Worm (Caenorhabditis elegans): Measurements from ENCODE around the gene acp-5.

The acp-5 gene

DNA sequence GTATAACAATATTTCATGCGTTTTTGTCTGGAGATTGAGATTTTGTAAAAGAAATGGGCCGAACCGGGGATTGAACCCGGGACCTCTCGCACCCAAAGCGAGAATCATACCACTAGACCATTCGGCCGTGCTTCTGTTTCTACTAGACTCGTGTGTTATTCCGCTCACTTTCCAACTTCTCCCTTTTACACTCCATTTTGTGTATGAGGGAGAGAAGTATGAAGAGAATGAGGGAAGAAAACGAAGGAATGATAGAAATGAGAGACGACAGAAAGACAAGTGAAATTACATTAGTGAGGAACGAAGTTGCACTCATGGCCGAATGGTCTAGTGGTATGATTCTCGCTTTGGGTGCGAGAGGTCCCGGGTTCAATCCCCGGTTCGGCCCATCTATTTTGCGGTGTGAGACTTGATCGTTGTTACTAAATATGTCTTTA is 28.1 kb upstream of the acp-5 start:
- TF ChIP-seq ztf-23 (GFP tag; IDR thresholded peaks at IDR 0.05) (peak; percentile 93), med-1 (GFP tag; optimal IDR thresholded peaks at IDR 0.05; ENCODE audit: insufficient read depth) (peak; percentile 42), ref-1 (GFP tag; conservative IDR thresholded peaks at IDR 0.05) (peak; percentile 71), tab-1 (GFP tag; IDR thresholded peaks at IDR 0.05) (peak; percentile 88), klf-2 (GFP tag; conservative IDR thresholded peaks at IDR 0.05) (peak; percentile 93), flt-1 (GFP tag; IDR thresholded peaks at IDR 0.05) (peak; percentile 89), cog-1 (tag; optimal IDR thresholded peaks at IDR 0.05) (peak; percentile 90), ztf-29 (GFP tag; IDR thresholded peaks at IDR 0.05) (peak; percentile 77), T22C8.4 (GFP tag; IDR thresholded peaks at IDR 0.05) (peak; percentile 66)

DNA sequence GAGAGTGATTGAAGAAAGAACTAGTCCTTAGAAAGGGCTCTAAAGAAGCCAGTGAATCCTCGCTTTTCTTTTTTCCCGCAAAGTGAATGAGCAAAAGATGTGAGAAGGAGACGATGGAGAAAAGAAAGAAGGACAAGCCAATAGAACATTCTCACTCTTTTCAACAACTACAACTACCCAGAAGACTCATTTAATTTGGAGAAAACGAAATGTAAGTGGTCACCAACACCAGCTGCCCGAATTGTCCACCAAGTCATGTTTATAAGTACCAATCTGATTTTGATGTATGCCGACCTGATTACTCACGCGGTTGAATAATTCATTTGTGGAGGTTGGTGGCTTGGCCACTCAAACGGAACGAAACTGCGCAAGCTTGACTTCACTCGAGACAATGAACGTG is 26.7 kb upstream of the acp-5 start:
- TF ChIP-seq T22C8.4 (GFP tag; IDR thresholded peaks at IDR 0.05) (no peak), ztf-29 (GFP tag; IDR thresholded peaks at IDR 0.05) (no peak), tab-1 (GFP tag; IDR thresholded peaks at IDR 0.05) (no peak), flt-1 (GFP tag; IDR thresholded peaks at IDR 0.05) (no peak), klf-2 (GFP tag; conservative IDR thresholded peaks at IDR 0.05) (no peak), ztf-23 (GFP tag; IDR thresholded peaks at IDR 0.05) (no peak)

DNA sequence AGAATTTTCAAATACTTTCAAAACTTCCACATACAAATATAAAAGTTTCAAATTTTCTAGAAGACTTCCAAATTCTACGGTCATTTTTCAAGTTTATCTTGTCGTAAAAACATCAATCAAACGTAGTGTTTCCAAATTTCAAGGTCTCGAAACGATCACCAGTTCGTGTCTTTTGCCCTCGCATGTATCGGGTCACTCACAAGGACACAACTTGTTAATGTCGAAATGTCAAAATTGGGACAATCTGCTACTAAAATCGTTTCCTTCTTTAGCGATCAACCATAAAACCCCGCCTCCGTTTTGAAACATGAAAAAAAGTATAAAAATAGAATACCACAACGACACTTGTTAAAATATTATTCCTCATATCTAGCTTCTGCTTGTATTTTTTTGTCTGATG is 25.7 kb upstream of the acp-5 start:
- no peak for TF ChIP-seq med-1 (GFP tag; optimal IDR thresholded peaks at IDR 0.05; ENCODE audit: insufficient read depth)
- no peak for TF ChIP-seq tab-1 (GFP tag; IDR thresholded peaks at IDR 0.05)
- no peak for TF ChIP-seq T22C8.4 (GFP tag; IDR thresholded peaks at IDR 0.05)
- TF ChIP-seq ztf-29 (GFP tag; IDR thresholded peaks at IDR 0.05): no peak
- TF ChIP-seq ref-1 (GFP tag; conservative IDR thresholded peaks at IDR 0.05): no peak
- no peak for TF ChIP-seq ztf-23 (GFP tag; IDR thresholded peaks at IDR 0.05)
- TF ChIP-seq klf-2 (GFP tag; conservative IDR thresholded peaks at IDR 0.05): no peak
- TF ChIP-seq cog-1 (tag; optimal IDR thresholded peaks at IDR 0.05): no peak
- no peak for TF ChIP-seq flt-1 (GFP tag; IDR thresholded peaks at IDR 0.05)

DNA sequence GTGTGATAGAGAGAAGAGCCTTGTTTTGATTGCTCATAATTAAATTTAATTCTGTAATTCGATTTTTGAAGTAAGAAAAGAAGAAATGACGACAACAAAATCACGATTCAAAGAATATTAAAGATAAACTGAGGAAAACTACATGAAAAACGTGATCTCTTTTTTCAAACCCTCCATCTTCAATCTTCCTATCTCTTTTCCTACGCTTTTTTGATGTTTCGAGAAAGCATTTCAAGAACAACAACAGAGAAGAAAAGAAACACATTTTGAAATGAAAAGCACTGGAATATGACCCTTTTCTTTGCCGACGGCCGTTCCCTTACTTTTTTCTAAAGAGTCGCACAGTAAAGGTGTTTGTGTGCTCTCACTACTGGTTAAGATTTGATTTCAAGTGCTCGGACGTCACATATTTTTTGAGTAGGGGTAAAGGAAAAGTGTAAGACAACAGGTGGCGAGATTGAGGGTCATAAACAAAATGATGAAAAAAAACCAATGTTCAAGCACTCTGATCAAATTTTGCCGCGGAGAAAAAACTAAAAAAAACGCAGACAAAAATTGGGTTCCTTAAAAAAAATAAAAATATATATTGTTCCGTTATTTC is 23.3 kb upstream of the acp-5 start, which contains the start of gene F13D11.3:
TSS of gene F13D11.3 (minus strand) at position 51 of the 601 bp plus-strand sequence.
- TF ChIP-seq med-1 (GFP tag; optimal IDR thresholded peaks at IDR 0.05; ENCODE audit: insufficient read depth) (no peak), ref-1 (GFP tag; conservative IDR thresholded peaks at IDR 0.05) (no peak), tab-1 (GFP tag; IDR thresholded peaks at IDR 0.05) (no peak), flt-1 (GFP tag; IDR thresholded peaks at IDR 0.05) (no peak), ztf-29 (GFP tag; IDR thresholded peaks at IDR 0.05) (no peak), cog-1 (tag; optimal IDR thresholded peaks at IDR 0.05) (no peak), klf-2 (GFP tag; conservative IDR thresholded peaks at IDR 0.05) (no peak), T22C8.4 (GFP tag; IDR thresholded peaks at IDR 0.05) (no peak), ztf-23 (GFP tag; IDR thresholded peaks at IDR 0.05) (no peak)

DNA sequence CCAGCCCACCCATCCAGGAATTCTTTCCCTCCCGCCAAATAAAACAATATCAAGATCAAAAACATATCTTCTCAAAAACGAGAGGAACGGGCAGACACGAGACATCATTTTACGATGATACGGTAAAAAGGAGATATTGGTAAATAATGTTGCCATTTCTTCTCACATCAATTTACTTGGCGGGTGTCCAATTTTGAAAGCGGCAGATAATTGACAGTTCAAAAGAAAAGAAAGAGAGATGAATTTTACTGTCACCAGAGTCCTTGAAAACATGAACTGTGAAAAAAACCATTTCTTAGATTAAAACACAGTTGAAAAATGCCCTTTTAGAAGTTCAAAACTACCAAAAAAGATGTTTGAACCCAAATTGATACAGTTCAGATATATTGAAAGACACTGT is 18.6 kb upstream of the acp-5 start:
- TF ChIP-seq klf-2 (GFP tag; conservative IDR thresholded peaks at IDR 0.05) (no peak), flt-1 (GFP tag; IDR thresholded peaks at IDR 0.05) (no peak), ztf-23 (GFP tag; IDR thresholded peaks at IDR 0.05) (no peak), ref-1 (GFP tag; conservative IDR thresholded peaks at IDR 0.05) (no peak), ztf-29 (GFP tag; IDR thresholded peaks at IDR 0.05) (no peak), cog-1 (tag; optimal IDR thresholded peaks at IDR 0.05) (no peak), med-1 (GFP tag; optimal IDR thresholded peaks at IDR 0.05; ENCODE audit: insufficient read depth) (no peak), tab-1 (GFP tag; IDR thresholded peaks at IDR 0.05) (no peak), T22C8.4 (GFP tag; IDR thresholded peaks at IDR 0.05) (no peak)

DNA sequence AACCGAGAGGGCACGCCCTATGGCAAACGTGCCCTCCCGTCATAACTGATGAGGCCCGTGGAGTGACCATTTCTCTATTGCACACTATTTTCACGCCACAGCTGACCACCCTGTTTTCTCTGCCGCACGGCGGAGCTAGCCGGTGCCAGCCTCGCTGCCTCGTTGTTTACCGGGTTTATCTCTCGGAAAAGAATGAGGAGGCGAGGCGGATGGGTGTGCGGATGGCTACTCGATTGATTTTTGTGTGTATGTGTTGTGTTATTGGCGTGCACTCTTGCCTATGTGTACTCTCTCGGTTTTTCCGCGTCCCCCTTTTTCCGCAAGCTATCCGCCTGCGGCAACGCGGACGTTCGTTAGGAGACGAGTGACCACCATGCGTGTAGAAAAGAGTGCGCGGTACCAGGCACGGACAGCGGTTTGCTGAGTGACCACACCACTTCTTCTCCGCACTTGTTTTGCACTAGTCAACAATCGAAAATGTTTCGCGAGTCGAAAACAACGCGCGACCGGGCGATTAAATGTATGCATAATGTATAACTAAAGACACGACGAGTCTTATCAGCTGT is 17.2 kb upstream of the acp-5 start:
- TF ChIP-seq tab-1 (GFP tag; IDR thresholded peaks at IDR 0.05) (0 out of 2 replicates have a peak, but pooled peaks have one; percentile 24), flt-1 (GFP tag; IDR thresholded peaks at IDR 0.05) (peak; percentile 85), klf-2 (GFP tag; conservative IDR thresholded peaks at IDR 0.05) (0 out of 2 replicates have a peak, but pooled peaks have one; percentile 41), med-1 (GFP tag; optimal IDR thresholded peaks at IDR 0.05; ENCODE audit: insufficient read depth) (peak; percentile 26), ref-1 (GFP tag; conservative IDR thresholded peaks at IDR 0.05) (no peak), T22C8.4 (GFP tag; IDR thresholded peaks at IDR 0.05) (peak; percentile 55; the same call in 1 of the 2 replicates), cog-1 (tag; optimal IDR thresholded peaks at IDR 0.05) (peak; percentile 99), ztf-23 (GFP tag; IDR thresholded peaks at IDR 0.05) (peak; percentile 73), ztf-29 (GFP tag; IDR thresholded peaks at IDR 0.05) (peak; percentile 12)

DNA sequence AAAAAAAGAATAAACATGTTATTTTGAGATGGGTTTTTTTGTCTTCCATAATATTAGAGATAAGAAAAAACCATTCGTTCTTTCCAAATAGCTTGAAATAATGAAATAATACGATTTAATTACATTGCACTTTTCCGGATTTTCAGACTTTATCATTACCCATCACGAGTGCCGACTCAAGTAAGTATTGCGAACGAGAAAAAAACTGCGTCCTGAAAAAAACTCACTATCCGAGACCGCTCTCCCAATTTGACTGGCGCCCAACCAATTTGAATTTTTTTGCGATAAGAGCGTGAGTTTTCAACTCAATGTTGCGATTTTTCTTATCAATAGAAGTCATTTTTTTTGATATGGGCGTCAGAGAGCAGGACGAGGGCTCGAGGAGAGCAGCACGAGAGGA is 16.2 kb upstream of the acp-5 start:
- TF ChIP-seq med-1 (GFP tag; optimal IDR thresholded peaks at IDR 0.05; ENCODE audit: insufficient read depth) (no peak), ztf-29 (GFP tag; IDR thresholded peaks at IDR 0.05) (no peak), T22C8.4 (GFP tag; IDR thresholded peaks at IDR 0.05) (no peak), flt-1 (GFP tag; IDR thresholded peaks at IDR 0.05) (no peak), klf-2 (GFP tag; conservative IDR thresholded peaks at IDR 0.05) (no peak), cog-1 (tag; optimal IDR thresholded peaks at IDR 0.05) (no peak)

DNA sequence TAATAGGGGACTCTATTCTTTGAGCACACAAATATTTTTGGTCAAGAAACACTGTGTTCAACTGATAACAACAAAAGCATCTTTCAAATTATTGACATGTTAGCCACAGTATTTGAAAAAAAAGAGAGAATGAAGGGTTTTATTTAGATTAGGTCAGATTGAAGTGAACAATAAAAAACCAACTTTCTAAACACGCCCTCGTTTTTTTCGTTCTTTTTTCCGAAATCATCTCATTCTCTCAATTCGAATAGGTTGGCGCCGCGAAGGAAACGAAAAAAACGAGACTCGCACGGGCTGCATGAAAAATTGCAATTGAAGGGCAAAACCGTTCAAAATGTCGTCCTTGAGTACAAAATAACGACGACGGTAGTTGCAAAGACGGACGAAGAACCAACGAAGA is 14.9 kb upstream of the acp-5 start:
- no peak for TF ChIP-seq ztf-29 (GFP tag; IDR thresholded peaks at IDR 0.05)
- TF ChIP-seq ref-1 (GFP tag; conservative IDR thresholded peaks at IDR 0.05): no peak
- TF ChIP-seq cog-1 (tag; optimal IDR thresholded peaks at IDR 0.05): no peak
- TF ChIP-seq tab-1 (GFP tag; IDR thresholded peaks at IDR 0.05): no peak
- no peak for TF ChIP-seq med-1 (GFP tag; optimal IDR thresholded peaks at IDR 0.05; ENCODE audit: insufficient read depth)
- TF ChIP-seq klf-2 (GFP tag; conservative IDR thresholded peaks at IDR 0.05): no peak
- TF ChIP-seq flt-1 (GFP tag; IDR thresholded peaks at IDR 0.05): no peak
- TF ChIP-seq T22C8.4 (GFP tag; IDR thresholded peaks at IDR 0.05): no peak
- no peak for TF ChIP-seq ztf-23 (GFP tag; IDR thresholded peaks at IDR 0.05)

DNA sequence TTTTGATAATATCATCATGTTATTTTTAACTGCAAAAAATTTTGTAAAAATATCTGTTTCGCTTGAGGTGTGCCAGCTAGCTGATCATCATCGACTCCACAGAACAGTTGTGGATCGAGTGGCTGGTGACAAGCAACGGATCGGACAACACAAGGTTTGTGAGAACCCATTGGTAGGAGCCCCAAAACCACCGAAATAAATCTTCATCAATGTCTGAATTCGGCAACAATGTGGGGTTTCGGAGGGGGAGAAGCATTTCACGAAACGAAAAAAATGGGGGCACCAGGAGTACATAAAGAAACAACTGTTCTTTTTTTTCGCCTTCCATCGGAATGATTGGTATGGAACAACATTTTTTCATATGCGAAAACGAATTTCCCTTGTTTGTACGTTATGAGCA is 13.9 kb upstream of the acp-5 start:
- TF ChIP-seq tab-1 (GFP tag; IDR thresholded peaks at IDR 0.05) (no peak), cog-1 (tag; optimal IDR thresholded peaks at IDR 0.05) (no peak)

DNA sequence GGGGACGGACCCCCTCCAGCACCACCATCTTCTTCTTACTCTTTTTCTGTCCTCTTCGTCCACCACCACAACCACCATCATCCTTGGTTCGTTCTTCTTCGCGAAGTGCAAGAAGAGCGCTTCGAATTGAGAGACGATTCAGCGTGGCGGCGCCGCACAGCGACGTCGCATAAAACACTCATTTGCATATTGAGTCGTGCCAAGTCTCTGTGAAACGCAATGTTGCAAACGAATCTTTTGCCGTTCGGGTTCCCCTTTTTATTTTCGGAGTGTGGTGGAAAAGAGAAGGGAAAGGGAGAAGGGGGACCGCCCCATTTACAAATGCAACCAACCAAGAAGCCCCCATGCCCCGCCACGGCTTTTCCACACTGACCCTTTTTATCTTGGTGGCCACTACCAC is 12.9 kb upstream of the acp-5 start:
- no peak for TF ChIP-seq flt-1 (GFP tag; IDR thresholded peaks at IDR 0.05)
- peak; percentile 70 for TF ChIP-seq cog-1 (tag; optimal IDR thresholded peaks at IDR 0.05)
- TF ChIP-seq ztf-29 (GFP tag; IDR thresholded peaks at IDR 0.05): 0 out of 2 replicates have a peak, but pooled peaks have one; percentile 29
- peak; percentile 17 for TF ChIP-seq med-1 (GFP tag; optimal IDR thresholded peaks at IDR 0.05; ENCODE audit: insufficient read depth)
- TF ChIP-seq ztf-23 (GFP tag; IDR thresholded peaks at IDR 0.05): no peak
- TF ChIP-seq klf-2 (GFP tag; conservative IDR thresholded peaks at IDR 0.05): no peak
- TF ChIP-seq ref-1 (GFP tag; conservative IDR thresholded peaks at IDR 0.05): no peak
- 0 out of 2 replicates have a peak, but pooled peaks have one; percentile 22 for TF ChIP-seq tab-1 (GFP tag; IDR thresholded peaks at IDR 0.05)
- TF ChIP-seq T22C8.4 (GFP tag; IDR thresholded peaks at IDR 0.05): no peak
